Fruit fly (Drosophila melanogaster): ENCODE data around the gene ScpX.

ScpX gene

dm6 chr2L:18823243-18823803, 7.7 kb upstream of the ScpX start, which contains the start of gene Ugt36D1:
Ugt36D1 (plus strand) TSS chr2L:18823548.
- peak; percentile 5 for TF ChIP-seq CG7101 (tag; optimal IDR thresholded peaks at IDR 0.05)
- no peak for TF ChIP-seq CG1620 (GFP tag; optimal IDR thresholded peaks at IDR 0.05)
- TF ChIP-seq tj (GFP tag; optimal IDR thresholded peaks at IDR 0.05), result peak; percentile 94
- TF ChIP-seq bab1 (GFP tag; optimal IDR thresholded peaks at IDR 0.05), result peak; percentile 11
- no peak for TF ChIP-seq CG7045 (GFP tag; optimal IDR thresholded peaks at IDR 0.05)
- TF ChIP-seq cnc (optimal IDR thresholded peaks at IDR 0.05), result no peak
- TF ChIP-seq toe (GFP tag; optimal IDR thresholded peaks at IDR 0.05), result no peak
- peak; percentile 27 for TF ChIP-seq Hr96 (GFP tag; optimal IDR thresholded peaks at IDR 0.05)
- TF ChIP-seq Mnt (GFP tag; optimal IDR thresholded peaks at IDR 0.05), result peak; percentile 20
- peak; percentile 80 for TF ChIP-seq CG11617 (GFP tag; optimal IDR thresholded peaks at IDR 0.05)
- TF ChIP-seq CG33017 (tag; optimal IDR thresholded peaks at IDR 0.05), result peak; percentile 0
- TF ChIP-seq kay (GFP tag; ENCODE audit: borderline replicate concordance), result peak; percentile 86

- TF ChIP-seq cic (GFP tag; optimal IDR thresholded peaks at IDR 0.05), result no peak
- TF ChIP-seq tj (GFP tag; optimal IDR thresholded peaks at IDR 0.05), result peak; percentile 61
- TF ChIP-seq CG12768 (GFP tag; optimal IDR thresholded peaks at IDR 0.05), result no peak
- TF ChIP-seq CG11617 (GFP tag; optimal IDR thresholded peaks at IDR 0.05), result no peak
- no peak for TF ChIP-seq CG33017 (tag; optimal IDR thresholded peaks at IDR 0.05)
- peak; percentile 19 for TF ChIP-seq kay (GFP tag; ENCODE audit: borderline replicate concordance)
- TF ChIP-seq CG14711 (tag; optimal IDR thresholded peaks at IDR 0.05), result no peak
- no peak for TF ChIP-seq CG7101 (tag; optimal IDR thresholded peaks at IDR 0.05)
- no peak for TF ChIP-seq Mnt (GFP tag; optimal IDR thresholded peaks at IDR 0.05)
Observed at dm6 chr2L:18826496-18827008, 4.5 kb upstream of the ScpX start, which contains the start of gene Ugt36E1. Ugt36E1 (plus strand) TSS chr2L:18826770.

- TF ChIP-seq CG14711 (tag; optimal IDR thresholded peaks at IDR 0.05), result no peak
- no peak for TF ChIP-seq pad (GFP tag; optimal IDR thresholded peaks at IDR 0.05)
Observed at dm6 chr2L:18834525-18834924, 3.5 kb downstream of the ScpX start.

- TF ChIP-seq cnc (optimal IDR thresholded peaks at IDR 0.05) (no peak), CG11617 (GFP tag; optimal IDR thresholded peaks at IDR 0.05) (peak; percentile 81), pad (GFP tag; optimal IDR thresholded peaks at IDR 0.05) (peak; percentile 84), Crg-1 (GFP tag; optimal IDR thresholded peaks at IDR 0.05) (peak; percentile 95), CG7045 (GFP tag; optimal IDR thresholded peaks at IDR 0.05) (peak; percentile 69), CG33017 (tag; optimal IDR thresholded peaks at IDR 0.05) (peak; percentile 66), CG5204 (GFP tag; optimal IDR thresholded peaks at IDR 0.05) (peak; percentile 85), Mnt (GFP tag; optimal IDR thresholded peaks at IDR 0.05) (peak; percentile 92), toe (GFP tag; optimal IDR thresholded peaks at IDR 0.05) (peak; percentile 88), Clk (GFP tag; optimal IDR thresholded peaks at IDR 0.05) (peak; percentile 84), Hr96 (GFP tag; optimal IDR thresholded peaks at IDR 0.05) (peak; percentile 92), CG7101 (tag; optimal IDR thresholded peaks at IDR 0.05) (peak; percentile 88), CG12768 (GFP tag; optimal IDR thresholded peaks at IDR 0.05) (peak; percentile 84), cic (GFP tag; optimal IDR thresholded peaks at IDR 0.05) (peak; percentile 71), kay (GFP tag; ENCODE audit: borderline replicate concordance) (no peak), tj (GFP tag; optimal IDR thresholded peaks at IDR 0.05) (peak; percentile 51), CG1620 (GFP tag; optimal IDR thresholded peaks at IDR 0.05) (peak; percentile 95), ovo (GFP tag; optimal IDR thresholded peaks at IDR 0.05) (peak; percentile 79), bab1 (GFP tag; optimal IDR thresholded peaks at IDR 0.05) (peak; percentile 73), CG14711 (tag; optimal IDR thresholded peaks at IDR 0.05) (peak; percentile 74)
Observed at dm6 chr2L:18839143-18839872, 8.3 kb downstream of the ScpX start, which contains the start of gene CG10600. CG10600 (minus strand) TSS chr2L:18839679.

- TF ChIP-seq bab1 (GFP tag; optimal IDR thresholded peaks at IDR 0.05), result no peak
- no peak for TF ChIP-seq CG11617 (GFP tag; optimal IDR thresholded peaks at IDR 0.05)
- no peak for TF ChIP-seq CG5204 (GFP tag; optimal IDR thresholded peaks at IDR 0.05)
- no peak for TF ChIP-seq Mnt (GFP tag; optimal IDR thresholded peaks at IDR 0.05)
- TF ChIP-seq tj (GFP tag; optimal IDR thresholded peaks at IDR 0.05), result no peak
- TF ChIP-seq CG12768 (GFP tag; optimal IDR thresholded peaks at IDR 0.05), result no peak
- TF ChIP-seq CG33017 (tag; optimal IDR thresholded peaks at IDR 0.05), result no peak
- TF ChIP-seq Hr96 (GFP tag; optimal IDR thresholded peaks at IDR 0.05), result no peak
- no peak for TF ChIP-seq Crg-1 (GFP tag; optimal IDR thresholded peaks at IDR 0.05)
- no peak for TF ChIP-seq toe (GFP tag; optimal IDR thresholded peaks at IDR 0.05)
- no peak for TF ChIP-seq kay (GFP tag; ENCODE audit: borderline replicate concordance)
- no peak for TF ChIP-seq CG7045 (GFP tag; optimal IDR thresholded peaks at IDR 0.05)
- no peak for TF ChIP-seq ovo (GFP tag; optimal IDR thresholded peaks at IDR 0.05)
- no peak for TF ChIP-seq CG14711 (tag; optimal IDR thresholded peaks at IDR 0.05)
- TF ChIP-seq cnc (optimal IDR thresholded peaks at IDR 0.05), result no peak
Observed at dm6 chr2L:18841210-18841609, 10.2 kb downstream of the ScpX start, which contains the start of gene CG31752. CG31752 (minus strand) TSS chr2L:18841310.

dm6 chr2L:18843560-18843959, 12.5 kb downstream of the ScpX start:
- TF ChIP-seq tj (GFP tag; optimal IDR thresholded peaks at IDR 0.05) (no peak), ovo (GFP tag; optimal IDR thresholded peaks at IDR 0.05) (no peak), CG7101 (tag; optimal IDR thresholded peaks at IDR 0.05) (no peak), Crg-1 (GFP tag; optimal IDR thresholded peaks at IDR 0.05) (no peak), bab1 (GFP tag; optimal IDR thresholded peaks at IDR 0.05) (no peak), CG14711 (tag; optimal IDR thresholded peaks at IDR 0.05) (no peak), CG33017 (tag; optimal IDR thresholded peaks at IDR 0.05) (no peak)
